Worm (Caenorhabditis elegans) whole organism, late embryonic: ENCODE results near the gene Y57A10B.6.
A peak's percentile ranks its signal among the peaks of the same experiment; 100 is the strongest.

ENCODE experiments used
- C38D4.7 ChIP-seq: fragments of 200-800 bp; sonication (Bioruptor generic); optimal IDR thresholded peaks from 2 replicates; lab custom pipeline; 2018; ENCODE audit warnings: mild to moderate bottlenecking, missing genetic modification characterization, moderate library complexity, missing compliant biosample characterization
- T23F11.4 ChIP-seq: fragments of 200-800 bp; sonication (Bioruptor generic); optimal IDR thresholded peaks from 2 replicates; lab custom pipeline; 2018; ENCODE audit warnings: mild to moderate bottlenecking, missing genetic modification characterization, missing compliant biosample characterization
- ahr-1 ChIP-seq: sonication (generic microtip); optimal IDR thresholded peaks from 2 replicates; lab custom pipeline; 2016; ENCODE audit warnings: missing genetic modification characterization, missing compliant biosample characterization
- ceh-14 ChIP-seq: sonication (generic microtip); optimal IDR thresholded peaks from 2 replicates; lab custom pipeline; 2016; ENCODE audit warnings: missing genotype, missing genetic modification characterization, missing compliant biosample characterization
- ceh-18 ChIP-seq: sonication (generic microtip); optimal IDR thresholded peaks from 2 replicates; lab custom pipeline; 2016; ENCODE audit warnings: missing genetic modification characterization, missing compliant biosample characterization
- ceh-19 ChIP-seq: fragments of 200-800 bp; sonication (Bioruptor generic); optimal IDR thresholded peaks from 2 replicates; lab custom pipeline; 2018; ENCODE audit warnings: mild to moderate bottlenecking, missing genetic modification characterization, missing compliant biosample characterization
- ceh-2 ChIP-seq: sonication (generic microtip); optimal IDR thresholded peaks from 2 replicates; lab custom pipeline; 2016; ENCODE audit warnings: missing genotype, missing genetic modification characterization, missing compliant biosample characterization
- ceh-24 ChIP-seq: sonication (generic microtip); optimal IDR thresholded peaks from 2 replicates; lab custom pipeline; 2016; ENCODE audit warnings: mild to moderate bottlenecking, missing genetic modification characterization, missing compliant biosample characterization
- ceh-30 ChIP-seq: fragments of 150-350 bp; optimal IDR thresholded peaks from 2 replicates; lab custom pipeline; 2014; ENCODE audit warnings: missing biosample characterization, missing genetic modification characterization
- ceh-34 ChIP-seq: sonication (generic microtip); optimal IDR thresholded peaks from 2 replicates; lab custom pipeline; 2016; ENCODE audit warnings: mild to moderate bottlenecking, missing genetic modification characterization, missing compliant biosample characterization
- ceh-48 ChIP-seq: sonication (generic microtip); optimal IDR thresholded peaks from 2 replicates; lab custom pipeline; 2016; ENCODE audit warnings: missing genetic modification characterization, inconsistent platforms, missing compliant biosample characterization
- ceh-9 ChIP-seq: sonication (generic microtip); optimal IDR thresholded peaks from 2 replicates; lab custom pipeline; 2016; ENCODE audit warnings: mild to moderate bottlenecking, missing genetic modification characterization, inconsistent platforms, missing compliant biosample characterization
- che-1 ChIP-seq: sonication (generic microtip); optimal IDR thresholded peaks from 2 replicates; lab custom pipeline; 2016; ENCODE audit warnings: mild to moderate bottlenecking, missing genetic modification characterization, missing compliant biosample characterization
- dmd-4 ChIP-seq: sonication (generic microtip); optimal IDR thresholded peaks from 2 replicates; lab custom pipeline; 2016; ENCODE audit warnings: borderline replicate concordance, missing genetic modification characterization, missing compliant biosample characterization
- dve-1 ChIP-seq: sonication (generic microtip); optimal IDR thresholded peaks from 2 replicates; lab custom pipeline; 2017; ENCODE audit warnings: antibody characterized with exemption, mild to moderate bottlenecking, missing genetic modification characterization, missing compliant biosample characterization
- elt-2 ChIP-seq: sonication (generic microtip); optimal IDR thresholded peaks from 2 replicates; lab custom pipeline; 2016; ENCODE audit warnings: missing genetic modification reagents, missing genetic modification characterization, missing compliant biosample characterization
- elt-4 ChIP-seq: sonication (generic microtip); optimal IDR thresholded peaks from 2 replicates; lab custom pipeline; 2016; ENCODE audit warnings: missing genetic modification characterization, missing compliant biosample characterization
- fax-1 ChIP-seq: sonication (generic microtip); optimal IDR thresholded peaks from 2 replicates; lab custom pipeline; 2016; ENCODE audit warnings: missing genotype, missing genetic modification characterization, missing compliant biosample characterization
- fkh-10 ChIP-seq: fragments of 150-350 bp; optimal IDR thresholded peaks from 2 replicates; lab custom pipeline; 2014; ENCODE audit warnings: missing biosample characterization, missing genetic modification reagents, missing genetic modification characterization
- fkh-6 ChIP-seq: sonication (generic microtip); optimal IDR thresholded peaks from 2 replicates; lab custom pipeline; 2016; ENCODE audit warnings: missing genetic modification characterization, missing compliant biosample characterization
- gmeb-2 ChIP-seq: sonication (generic microtip); optimal IDR thresholded peaks from 2 replicates; lab custom pipeline; 2016; ENCODE audit warnings: missing genetic modification characterization, inconsistent platforms, missing compliant biosample characterization
- hlh-15 ChIP-seq: sonication (generic microtip); optimal IDR thresholded peaks from 2 replicates; lab custom pipeline; 2016; ENCODE audit warnings: missing genetic modification characterization, missing compliant biosample characterization
- hlh-30 ChIP-seq: sonication (generic microtip); optimal IDR thresholded peaks from 2 replicates; lab custom pipeline; 2017; ENCODE audit warnings: antibody characterized with exemption, missing genetic modification characterization, missing compliant biosample characterization; ENCODE audit not compliant: insufficient read depth
- hlh-6 ChIP-seq: sonication (generic microtip); optimal IDR thresholded peaks from 2 replicates; lab custom pipeline; 2016; ENCODE audit warnings: missing genotype, missing genetic modification characterization, missing compliant biosample characterization
- lim-6 ChIP-seq: sonication (generic microtip); optimal IDR thresholded peaks from 2 replicates; lab custom pipeline; 2016; ENCODE audit warnings: missing genetic modification characterization, missing compliant biosample characterization
- nhr-11 ChIP-seq: fragments of 150-350 bp; optimal IDR thresholded peaks from 2 replicates; lab custom pipeline; 2014; ENCODE audit warnings: missing biosample characterization, missing genetic modification characterization
- npax-4 ChIP-seq: sonication (generic microtip); optimal IDR thresholded peaks from 2 replicates; lab custom pipeline; 2016; ENCODE audit warnings: missing genetic modification characterization, missing compliant biosample characterization
- pat-9 ChIP-seq: fragments of 200-800 bp; sonication (Bioruptor generic); optimal IDR thresholded peaks from 2 replicates; lab custom pipeline; 2018; ENCODE audit warnings: mild to moderate bottlenecking, missing genetic modification characterization, moderate library complexity, missing compliant biosample characterization
- pax-1 ChIP-seq: fragments of 150-350 bp; optimal IDR thresholded peaks from 2 replicates; lab custom pipeline; 2014; ENCODE audit warnings: missing biosample characterization, missing genetic modification characterization
- pha-2 ChIP-seq: sonication (generic microtip); optimal IDR thresholded peaks from 2 replicates; lab custom pipeline; 2017; ENCODE audit warnings: mild to moderate bottlenecking, missing genetic modification characterization, missing compliant biosample characterization
- pha-4 ChIP-seq: fragments of 150-350 bp; optimal IDR thresholded peaks from 2 replicates; lab custom pipeline; 2018; ENCODE audit warnings: missing biosample characterization, missing genetic modification reagents, missing genetic modification characterization
- pqm-1 ChIP-seq: sonication (generic microtip); optimal IDR thresholded peaks from 2 replicates; lab custom pipeline; 2016; ENCODE audit warnings: missing genetic modification characterization, missing compliant biosample characterization
- sdc-2 ChIP-seq: sonication (generic microtip); optimal IDR thresholded peaks from 2 replicates; lab custom pipeline; 2016; ENCODE audit warnings: missing genotype, missing genetic modification characterization, missing compliant biosample characterization
- sox-2 ChIP-seq: fragments of 200-800 bp; sonication (Bioruptor generic); IDR thresholded peaks from 2 replicates; pipeline ENCODE4 v1.3.6; 2022; ENCODE audit warnings: missing genetic modification reagents, missing genetic modification characterization, missing compliant biosample characterization
- sox-4 ChIP-seq: sonication (generic microtip); optimal IDR thresholded peaks from 2 replicates; lab custom pipeline; 2017; ENCODE audit warnings: mild to moderate bottlenecking, missing genetic modification characterization, inconsistent platforms, missing compliant biosample characterization
- syd-9 ChIP-seq: sonication (generic microtip); optimal IDR thresholded peaks from 2 replicates; lab custom pipeline; 2016; ENCODE audit warnings: mild to moderate bottlenecking, missing genetic modification characterization, moderate library complexity, missing compliant biosample characterization
- unc-3 ChIP-seq, 2 experiments: fragments of 200-800 bp in 1 of 2; sonication (Bioruptor generic) in 1 of 2; sonication (generic microtip) in 1 of 2; conservative IDR thresholded peaks in 1 of 2; optimal IDR thresholded peaks in 1 of 2; 2 replicates each; pipeline versions ENCODE4 v1.3.6 to Lab custom; 2016 to 2022; ENCODE audit warnings: missing compliant biosample characterization in 2 of 2, missing genetic modification characterization in 2 of 2, missing genetic modification reagents in 1 of 2
- zip-5 ChIP-seq: sonication (generic microtip); optimal IDR thresholded peaks from 2 replicates; lab custom pipeline; 2016; ENCODE audit warnings: missing genetic modification characterization, missing compliant biosample characterization
- ztf-16 ChIP-seq: sonication (generic microtip); optimal IDR thresholded peaks from 2 replicates; lab custom pipeline; 2017; ENCODE audit warnings: missing genetic modification characterization, missing compliant biosample characterization

Y57A10B.6 gene

ce11 chrII:12387487-12387886 is 2.4 kb upstream of the Y57A10B.6 start:
- no peak for TF ChIP-seq ceh-30 (tag; lab: Kevin White, UChicago)
- TF ChIP-seq ceh-48 (tag; lab: Kevin White, UChicago) = no peak
- TF ChIP-seq dmd-4 (tag; lab: Kevin White, UChicago) = no peak
- no peak for TF ChIP-seq pha-2 (tag; lab: Kevin White, UChicago)
- no peak for TF ChIP-seq che-1 (tag; lab: Kevin White, UChicago)
- no peak for TF ChIP-seq nhr-11 (tag; lab: Kevin White, UChicago)
- no peak for TF ChIP-seq pat-9 (tag; lab: Kevin White, UChicago)
- no peak for TF ChIP-seq ztf-16 (tag; lab: Kevin White, UChicago)
- TF ChIP-seq, all 69 proteins: peak for 0

- TF ChIP-seq ahr-1 (no peak), pha-4 (tag; lab: Kevin White, UChicago) (no peak), elt-2 (tag; lab: Kevin White, UChicago) (no peak), ceh-24 (tag; lab: Kevin White, UChicago) (no peak), hlh-15 (no peak), lim-6 (tag; lab: Kevin White, UChicago) (no peak), ceh-9 (no peak), sox-2 (GFP tag; lab: Robert Waterston, UW) (no peak), dve-1 (tag; lab: Kevin White, UChicago) (no peak), ceh-14 (tag; lab: Kevin White, UChicago) (no peak), nhr-11 (tag; lab: Kevin White, UChicago) (no peak), sox-4 (tag; lab: Kevin White, UChicago) (no peak), pax-1 (no peak), hlh-6 (tag; lab: Kevin White, UChicago) (no peak), ceh-19 (no peak), syd-9 (no peak), C38D4.7 (GFP tag; lab: Kevin White, UChicago) (no peak), ztf-16 (tag; lab: Kevin White, UChicago) (no peak)
Observed at ce11 chrII:12387980-12388379, 1.9 kb upstream of the Y57A10B.6 start, which contains the start of gene sre-41. TSS of gene sre-41 (plus strand) at chrII:12388280.

ce11 chrII:12393690-12394089 is 3.8 kb downstream of the Y57A10B.6 start, which contains the start of gene Y57A10B.7:
TSS of gene Y57A10B.7 (minus strand) at chrII:12393790.
- TF ChIP-seq gmeb-2 (tag; lab: Kevin White, UChicago) (no peak), unc-3 (GFP tag; conservative IDR thresholded peaks at IDR 0.05; lab: Robert Waterston, UW) (no peak), unc-3 (tag; optimal IDR thresholded peaks at IDR 0.05; lab: Kevin White, UChicago) (no peak), che-1 (tag; lab: Kevin White, UChicago) (no peak)

ce11 chrII:12394138-12394537 is 4.3 kb downstream of the Y57A10B.6 start:
- TF ChIP-seq ceh-48 (tag; lab: Kevin White, UChicago) (peak; percentile 38), zip-5 (tag; lab: Kevin White, UChicago) (no peak), pax-1 (no peak), sdc-2 (tag; lab: Kevin White, UChicago) (no peak), sox-4 (tag; lab: Kevin White, UChicago) (no peak)
- TF ChIP-seq, all 69 proteins: peak for 1

ce11 chrII:12397656-12398055 is 7.8 kb downstream of the Y57A10B.6 start, which contains the start of gene F57G9.7:
TSS of gene F57G9.7 (minus strand) at chrII:12397756.
- TF ChIP-seq pax-1 = no peak
- no peak for TF ChIP-seq fkh-6 (tag; lab: Kevin White, UChicago)
- TF ChIP-seq ceh-9 = no peak
- no peak for TF ChIP-seq ceh-14 (tag; lab: Kevin White, UChicago)
- TF ChIP-seq ceh-2 (tag; lab: Kevin White, UChicago) = no peak
- no peak for TF ChIP-seq lim-6 (tag; lab: Kevin White, UChicago)

ce11 chrII:12401791-12402190 is 11.9 kb downstream of the Y57A10B.6 start, which contains the start of gene sre-29:
TSS of gene sre-29 (minus strand) at chrII:12401891.
- TF ChIP-seq ceh-18 (tag; lab: Kevin White, UChicago) = no peak
- no peak for TF ChIP-seq ztf-16 (tag; lab: Kevin White, UChicago)
- no peak for TF ChIP-seq pat-9 (tag; lab: Kevin White, UChicago)
- TF ChIP-seq elt-4 (tag; lab: Kevin White, UChicago) = no peak
- TF ChIP-seq fkh-10 (GFP tag; lab: Kevin White, UChicago) = no peak
- TF ChIP-seq syd-9 = no peak
- no peak for TF ChIP-seq pqm-1 (tag; lab: Kevin White, UChicago)
- TF ChIP-seq dve-1 (tag; lab: Kevin White, UChicago) = no peak
- TF ChIP-seq zip-5 (tag; lab: Kevin White, UChicago) = no peak
- no peak for TF ChIP-seq C38D4.7 (GFP tag; lab: Kevin White, UChicago)
- no peak for TF ChIP-seq hlh-30 (tag; lab: Kevin White, UChicago)
- no peak for TF ChIP-seq npax-4 (tag; lab: Kevin White, UChicago)
- no peak for TF ChIP-seq fax-1 (tag; lab: Kevin White, UChicago)
- TF ChIP-seq ceh-34 (tag; lab: Kevin White, UChicago) = no peak
- no peak for TF ChIP-seq T23F11.4 (GFP tag; lab: Kevin White, UChicago)
- no peak for TF ChIP-seq hlh-6 (tag; lab: Kevin White, UChicago)
- no peak for TF ChIP-seq ahr-1
- no peak for TF ChIP-seq ceh-19
